Worm (Caenorhabditis elegans): ENCODE results near the gene cyp-33C2.

DNA sequence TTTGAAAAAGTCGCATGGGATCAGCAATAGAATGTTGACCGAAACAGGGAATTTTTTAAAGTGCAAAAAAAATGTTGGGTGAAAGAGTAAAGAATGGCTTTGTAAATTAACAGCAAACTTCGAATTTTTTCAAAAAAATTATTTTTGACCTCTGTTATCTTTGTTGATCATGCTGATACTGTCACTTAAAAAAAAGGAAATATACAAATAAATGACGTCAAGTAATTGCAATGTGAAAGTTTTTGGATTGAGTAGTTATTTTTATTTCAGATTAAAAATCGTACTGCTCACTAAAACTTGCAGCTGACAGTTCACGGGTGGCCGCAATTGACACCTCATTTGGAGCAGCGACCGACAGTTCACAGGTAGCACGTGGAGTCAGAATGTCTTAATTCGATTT is 32.4 kb upstream of the cyp-33C2 start, which contains the start of gene C45H4.13:
- no peak for TF ChIP-seq ces-1 (GFP tag; optimal IDR thresholded peaks at IDR 0.05)
- no peak for TF ChIP-seq nhr-76 (tag; optimal IDR thresholded peaks at IDR 0.05)
- TF ChIP-seq lsy-2 (tag; optimal IDR thresholded peaks at IDR 0.05) = no peak
- no peak for TF ChIP-seq nhr-12 (tag; optimal IDR thresholded peaks at IDR 0.05)
- TF ChIP-seq elt-3 (tag; optimal IDR thresholded peaks at IDR 0.05) = no peak
- TF ChIP-seq M03D4.4 (tag; optimal IDR thresholded peaks at IDR 0.05) = no peak
- TF ChIP-seq snpc-4 (tag; optimal IDR thresholded peaks at IDR 0.05) = no peak
- TF ChIP-seq flh-1 (GFP tag; optimal IDR thresholded peaks at IDR 0.05) = no peak
- no peak for TF ChIP-seq unc-62 (GFP tag; optimal IDR thresholded peaks at IDR 0.05)
- no peak for TF ChIP-seq pha-4 (tag; optimal IDR thresholded peaks at IDR 0.05)
- no peak for TF ChIP-seq nhr-237 (tag; optimal IDR thresholded peaks at IDR 0.05)
- no peak for TF ChIP-seq ztf-11 (tag; optimal IDR thresholded peaks at IDR 0.05)
- no peak for TF ChIP-seq ceh-83 (GFP tag; optimal IDR thresholded peaks at IDR 0.05)

All from whole organism, mixed stage, embryonic.